Fruit fly (Drosophila melanogaster): Measurements from ENCODE around the gene Dic61B.

The Dic61B gene

dm6 chr3L:139574-140567 is 12.5 kb downstream of the Dic61B start:
- no peak for TF ChIP-seq ovo (GFP tag; optimal IDR thresholded peaks at IDR 0.05)
- TF ChIP-seq CG7101 (tag; optimal IDR thresholded peaks at IDR 0.05): no peak
- TF ChIP-seq CG11617 (GFP tag; optimal IDR thresholded peaks at IDR 0.05): no peak
- no peak for TF ChIP-seq CG1620 (GFP tag; optimal IDR thresholded peaks at IDR 0.05)
- peak; percentile 84 for TF ChIP-seq kay (GFP tag; ENCODE audit: borderline replicate concordance)
- TF ChIP-seq CG14711 (tag; optimal IDR thresholded peaks at IDR 0.05): no peak
- TF ChIP-seq CG7045 (GFP tag; optimal IDR thresholded peaks at IDR 0.05): no peak
- no peak for TF ChIP-seq cic (GFP tag; optimal IDR thresholded peaks at IDR 0.05)
- no peak for TF ChIP-seq cnc (optimal IDR thresholded peaks at IDR 0.05)
- TF ChIP-seq tj (GFP tag; optimal IDR thresholded peaks at IDR 0.05): peak; percentile 39
- no peak for TF ChIP-seq Clk (GFP tag; optimal IDR thresholded peaks at IDR 0.05)

dm6 chr3L:137596-138169 is 14.7 kb downstream of the Dic61B start:
- TF ChIP-seq CG12768 (GFP tag; optimal IDR thresholded peaks at IDR 0.05): no peak
- TF ChIP-seq cnc (optimal IDR thresholded peaks at IDR 0.05): peak in 1 of 2 experiments; percentile 24
- no peak for TF ChIP-seq pad (GFP tag; optimal IDR thresholded peaks at IDR 0.05)
- TF ChIP-seq toe (GFP tag; optimal IDR thresholded peaks at IDR 0.05): no peak
- TF ChIP-seq CG11617 (GFP tag; optimal IDR thresholded peaks at IDR 0.05): no peak
- peak; percentile 68 for TF ChIP-seq tj (GFP tag; optimal IDR thresholded peaks at IDR 0.05)
- TF ChIP-seq Hr96 (GFP tag; optimal IDR thresholded peaks at IDR 0.05): no peak
- TF ChIP-seq ovo (GFP tag; optimal IDR thresholded peaks at IDR 0.05): no peak
- TF ChIP-seq CG33017 (tag; optimal IDR thresholded peaks at IDR 0.05): no peak
- peak; percentile 29 for TF ChIP-seq kay (GFP tag; ENCODE audit: borderline replicate concordance)
- no peak for TF ChIP-seq cic (GFP tag; optimal IDR thresholded peaks at IDR 0.05)
- no peak for TF ChIP-seq CG5204 (GFP tag; optimal IDR thresholded peaks at IDR 0.05)
- TF ChIP-seq CG7101 (tag; optimal IDR thresholded peaks at IDR 0.05): no peak
- TF ChIP-seq CG7045 (GFP tag; optimal IDR thresholded peaks at IDR 0.05): no peak

DNA sequence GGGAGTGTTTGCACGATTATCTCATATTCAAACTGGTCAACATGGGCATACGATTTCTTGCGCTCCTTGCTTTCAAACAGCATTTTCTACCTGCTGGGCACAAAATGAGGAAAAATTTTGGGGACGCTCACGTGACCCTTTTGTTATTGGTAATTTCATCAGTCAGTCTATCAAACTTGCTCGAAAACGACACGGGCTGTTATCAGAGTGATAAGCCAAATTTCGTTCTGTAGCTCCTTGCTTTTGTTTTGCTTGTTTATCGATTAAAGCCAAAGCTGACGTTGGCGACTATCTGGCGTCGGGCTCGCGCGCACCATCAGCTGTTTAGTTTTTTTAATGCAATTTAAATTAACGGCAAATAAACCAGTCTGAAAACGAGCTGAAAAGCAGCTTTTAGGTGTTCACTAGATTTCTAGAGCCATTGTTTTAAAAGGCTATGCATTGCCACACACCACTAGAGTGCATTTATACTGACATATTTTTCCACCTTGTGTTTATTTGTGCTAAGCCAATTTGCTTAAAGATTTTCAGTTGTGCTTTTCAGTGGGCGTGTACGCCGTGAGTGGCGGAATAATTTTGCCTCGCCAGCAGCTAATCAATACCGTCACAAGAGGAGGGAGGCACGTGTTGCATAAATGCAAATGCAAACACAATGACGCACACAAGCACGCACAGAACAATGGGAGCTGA is 15.7 kb downstream of the Dic61B start:
- TF ChIP-seq Clk (GFP tag; optimal IDR thresholded peaks at IDR 0.05) (no peak), kay (GFP tag; ENCODE audit: borderline replicate concordance) (no peak), CG14711 (tag; optimal IDR thresholded peaks at IDR 0.05) (no peak), CG7101 (tag; optimal IDR thresholded peaks at IDR 0.05) (peak; percentile 1), CG5204 (GFP tag; optimal IDR thresholded peaks at IDR 0.05) (no peak), CG12768 (GFP tag; optimal IDR thresholded peaks at IDR 0.05) (peak; percentile 12), tj (GFP tag; optimal IDR thresholded peaks at IDR 0.05) (peak; percentile 81), ovo (GFP tag; optimal IDR thresholded peaks at IDR 0.05) (peak; percentile 23), Crg-1 (GFP tag; optimal IDR thresholded peaks at IDR 0.05) (peak; percentile 31)

DNA sequence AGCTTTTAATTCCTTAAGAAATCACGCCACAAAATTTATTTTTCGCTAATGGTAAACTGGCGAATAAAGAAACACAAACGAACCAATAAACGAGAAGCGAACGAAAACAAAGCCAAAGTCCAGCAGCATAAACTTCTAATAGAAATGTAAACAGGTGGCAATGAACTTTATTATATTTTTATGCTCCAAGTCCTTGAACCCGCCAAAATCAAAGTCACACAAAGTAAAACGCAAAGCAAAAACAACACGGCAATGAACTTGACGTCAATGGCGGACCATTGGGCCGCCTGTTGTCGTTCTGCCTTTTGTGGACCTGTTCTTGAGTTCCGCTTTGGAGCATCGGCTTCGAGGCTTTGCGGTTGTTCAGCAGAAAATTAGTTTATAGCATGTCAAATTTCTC is 17.5 kb downstream of the Dic61B start:
- TF ChIP-seq CG12768 (GFP tag; optimal IDR thresholded peaks at IDR 0.05): no peak
- no peak for TF ChIP-seq tj (GFP tag; optimal IDR thresholded peaks at IDR 0.05)
- TF ChIP-seq bab1 (GFP tag; optimal IDR thresholded peaks at IDR 0.05): no peak
- TF ChIP-seq Mnt (GFP tag; optimal IDR thresholded peaks at IDR 0.05): no peak
- TF ChIP-seq CG1620 (GFP tag; optimal IDR thresholded peaks at IDR 0.05): no peak
- no peak for TF ChIP-seq CG7045 (GFP tag; optimal IDR thresholded peaks at IDR 0.05)
- no peak for TF ChIP-seq ovo (GFP tag; optimal IDR thresholded peaks at IDR 0.05)
- no peak for TF ChIP-seq CG5204 (GFP tag; optimal IDR thresholded peaks at IDR 0.05)
- no peak for TF ChIP-seq CG7101 (tag; optimal IDR thresholded peaks at IDR 0.05)
- TF ChIP-seq CG33017 (tag; optimal IDR thresholded peaks at IDR 0.05): no peak
- no peak for TF ChIP-seq CG14711 (tag; optimal IDR thresholded peaks at IDR 0.05)

DNA sequence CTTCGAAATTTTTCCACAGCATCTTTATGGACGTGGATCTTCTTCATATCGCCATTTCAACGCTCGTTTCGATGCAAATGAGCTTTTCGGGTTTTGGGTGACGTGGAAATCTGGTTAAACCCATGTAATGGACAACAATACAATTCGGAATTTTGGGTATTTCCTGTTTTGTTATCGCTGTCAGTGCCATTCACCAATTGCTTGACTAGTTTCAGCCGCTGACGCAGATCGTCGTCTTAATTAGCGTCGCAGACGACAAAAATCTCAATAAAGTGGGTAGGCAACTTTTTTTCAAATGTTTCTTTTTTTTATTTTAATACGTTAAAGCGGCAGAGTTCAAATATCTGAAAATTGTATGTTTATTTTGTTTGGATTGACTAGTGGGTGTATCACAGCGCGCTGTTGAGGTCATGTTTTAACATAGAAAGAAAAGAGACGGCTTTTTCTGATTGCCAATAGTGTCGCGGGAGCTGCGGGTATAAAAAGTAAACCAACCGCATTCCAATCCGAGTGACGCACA is 18.5 kb downstream of the Dic61B start:
- TF ChIP-seq Crg-1 (GFP tag; optimal IDR thresholded peaks at IDR 0.05) (no peak), kay (GFP tag; ENCODE audit: borderline replicate concordance) (peak; percentile 45)

DNA sequence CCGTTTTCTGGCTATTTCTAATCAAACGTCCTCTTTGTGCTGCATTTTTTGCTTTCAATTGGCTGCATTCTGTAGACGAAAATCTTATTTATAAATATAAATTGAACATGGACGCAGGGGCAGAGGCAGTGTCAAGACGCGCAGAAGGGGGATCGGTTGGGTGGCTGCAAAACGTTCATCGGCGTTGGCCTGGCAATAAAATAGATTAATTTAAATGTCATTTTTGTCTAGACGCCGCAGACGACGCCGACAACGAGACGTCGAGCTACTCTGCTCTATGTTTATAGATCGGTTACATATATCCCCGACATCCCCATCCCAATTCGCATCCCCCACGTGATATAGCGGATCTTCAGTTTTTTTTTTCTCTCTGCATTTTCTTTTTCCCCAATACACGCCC is 19.0 kb downstream of the Dic61B start:
- no peak for TF ChIP-seq CG7101 (tag; optimal IDR thresholded peaks at IDR 0.05)
- peak; percentile 38 for TF ChIP-seq CG12768 (GFP tag; optimal IDR thresholded peaks at IDR 0.05)
- TF ChIP-seq CG5204 (GFP tag; optimal IDR thresholded peaks at IDR 0.05): no peak
- no peak for TF ChIP-seq pad (GFP tag; optimal IDR thresholded peaks at IDR 0.05)
- no peak for TF ChIP-seq bab1 (GFP tag; optimal IDR thresholded peaks at IDR 0.05)

Measured in whole organism, adult.